Worm (Caenorhabditis elegans) whole organism, L3 larva: Measurements from ENCODE around the gene mdt-30.

Experiments
- ceh-16 ChIP-seq: sonication (generic microtip); optimal IDR thresholded peaks from 2 replicates; lab custom pipeline; 2017; ENCODE audit warnings: missing biosample characterization, missing genetic modification characterization
- egl-5 ChIP-seq: fragments of 150-350 bp; optimal IDR thresholded peaks from 2 replicates; lab custom pipeline; 2017; ENCODE audit warnings: missing biosample characterization, missing genetic modification reagents, missing genetic modification characterization, inconsistent platforms
- elt-2 ChIP-seq: sonication (generic microtip); optimal IDR thresholded peaks from 2 replicates; lab custom pipeline; 2016; ENCODE audit warnings: missing genetic modification reagents, mild to moderate bottlenecking, missing genetic modification characterization, missing compliant biosample characterization
- elt-3 ChIP-seq, 3 experiments: fragments of 150-350 bp in 1 of 3; sonication (generic microtip) in 2 of 3; optimal IDR thresholded peaks; 2 replicates in 2 of 3; 4 replicates in 1 of 3; lab custom pipeline; 2014 to 2017; ENCODE audit warnings: missing biosample characterization in 3 of 3, missing genetic modification characterization in 3 of 3
- nfya-1 ChIP-seq: sonication (generic microtip); optimal IDR thresholded peaks from 2 replicates; lab custom pipeline; 2017; ENCODE audit warnings: missing genetic modification characterization, mild to moderate bottlenecking, missing compliant biosample characterization, antibody characterized with exemption, moderate library complexity; ENCODE audit not compliant: insufficient read depth
- nhr-23 ChIP-seq: fragments of 150-350 bp; optimal IDR thresholded peaks from 2 replicates; lab custom pipeline; 2014; ENCODE audit warnings: missing biosample characterization, missing genetic modification reagents, missing genetic modification characterization
- nhr-237 ChIP-seq: fragments of 150-350 bp; optimal IDR thresholded peaks from 2 replicates; lab custom pipeline; 2014; ENCODE audit warnings: missing biosample characterization, missing genetic modification characterization
- nhr-25 ChIP-seq: sonication (generic microtip); optimal IDR thresholded peaks from 2 replicates; lab custom pipeline; 2017; ENCODE audit warnings: missing biosample characterization, missing genetic modification characterization
- nhr-76 ChIP-seq: fragments of 150-350 bp; sonication (generic microtip); optimal IDR thresholded peaks from 5 replicates; lab custom pipeline; 2014; ENCODE audit warnings: missing biosample characterization, missing genetic modification characterization
- nhr-77 ChIP-seq: fragments of 150-350 bp; optimal IDR thresholded peaks from 2 replicates; lab custom pipeline; 2014; ENCODE audit warnings: missing biosample characterization, missing genetic modification characterization
- tbx-2 ChIP-seq: sonication (generic microtip); optimal IDR thresholded peaks from 2 replicates; lab custom pipeline; 2016; ENCODE audit warnings: mild to moderate bottlenecking, missing genetic modification characterization, missing compliant biosample characterization
- unc-62 ChIP-seq: fragments of 150-350 bp; sonication (generic microtip); optimal IDR thresholded peaks from 4 replicates; lab custom pipeline; 2014; ENCODE audit warnings: missing biosample characterization, missing genetic modification reagents, missing genetic modification characterization
- zag-1 ChIP-seq: fragments of 150-350 bp; optimal IDR thresholded peaks from 2 replicates; lab custom pipeline; 2014; ENCODE audit warnings: missing biosample characterization, missing genetic modification characterization
- ztf-11 ChIP-seq: fragments of 150-350 bp; optimal IDR thresholded peaks from 2 replicates; lab custom pipeline; 2014; ENCODE audit warnings: missing biosample characterization, missing genetic modification characterization

DNA sequence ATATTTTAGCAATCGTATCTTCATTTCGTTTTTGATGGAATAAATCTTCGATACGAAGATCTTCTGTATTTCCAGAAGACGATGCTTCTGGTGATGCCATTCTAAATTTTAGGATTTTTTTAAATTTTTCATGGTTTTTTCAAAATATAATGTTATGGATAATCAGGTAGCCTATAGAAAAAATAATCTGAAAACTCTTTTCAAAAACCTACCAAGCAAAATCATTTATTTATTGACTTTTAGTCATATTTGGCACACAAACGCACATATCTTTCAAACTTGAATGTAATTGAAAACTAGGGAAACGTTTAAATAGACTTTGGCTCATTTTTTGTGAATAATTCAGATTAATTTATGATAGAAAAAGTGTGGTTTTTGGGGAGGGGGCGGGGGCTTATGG, 11.4 kb downstream of the mdt-30 start, which contains the start of gene F44B9.5:
- TF ChIP-seq nhr-23 (tag; lab: Kevin White, UChicago) (no peak), nhr-76 (tag; lab: Kevin White, UChicago) (no peak), nfya-1 (no peak), nhr-25 (tag; lab: Kevin White, UChicago) (no peak), elt-3 (tag; optimal IDR thresholded peaks at IDR 0.05; lab: Kevin White, UChicago) (no peak), ztf-11 (tag; lab: Kevin White, UChicago) (no peak), elt-2 (tag; lab: Kevin White, UChicago) (no peak), egl-5 (tag; lab: Kevin White, UChicago) (no peak), zag-1 (tag; lab: Kevin White, UChicago) (no peak), tbx-2 (no peak), ceh-16 (tag; lab: Kevin White, UChicago) (no peak), unc-62 (GFP tag; lab: Kevin White, UChicago) (no peak), nhr-77 (tag; lab: Kevin White, UChicago) (no peak), nhr-237 (tag; lab: Kevin White, UChicago) (no peak)
